Worm (Caenorhabditis elegans): ENCODE data around the gene ttll-5.

The ttll-5 gene

DNA sequence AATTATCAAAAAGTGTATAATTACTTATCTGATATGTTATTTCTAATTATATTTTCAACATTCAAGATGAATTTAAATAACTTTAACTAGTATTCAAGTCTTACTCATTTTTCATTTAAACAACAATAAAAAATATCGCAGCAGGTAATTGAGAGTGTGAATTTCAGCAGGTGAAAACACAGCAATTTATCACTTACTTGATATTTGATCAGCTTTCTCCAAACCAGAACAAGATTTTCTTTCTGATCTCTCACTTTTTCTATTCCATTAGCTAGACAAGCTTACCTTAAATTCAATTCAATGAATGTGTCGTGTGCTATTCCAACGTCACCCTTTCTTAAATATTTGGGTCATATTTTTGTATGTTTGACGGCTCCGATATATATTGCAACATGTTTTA, 23.3 kb upstream of the ttll-5 start, which contains the start of gene srh-1:
Gene srh-1, plus strand, starts transcription at position 301 of the 400 bp plus-strand sequence.
- TF ChIP-seq nhr-47 (tag; optimal IDR thresholded peaks at IDR 0.05) (no peak), nhr-11 (tag; optimal IDR thresholded peaks at IDR 0.05) (no peak), pag-3 (tag; optimal IDR thresholded peaks at IDR 0.05; ENCODE audit: borderline replicate concordance, insufficient read depth) (no peak), nhr-237 (tag; optimal IDR thresholded peaks at IDR 0.05) (no peak), egl-13 (tag; optimal IDR thresholded peaks at IDR 0.05) (no peak)

DNA sequence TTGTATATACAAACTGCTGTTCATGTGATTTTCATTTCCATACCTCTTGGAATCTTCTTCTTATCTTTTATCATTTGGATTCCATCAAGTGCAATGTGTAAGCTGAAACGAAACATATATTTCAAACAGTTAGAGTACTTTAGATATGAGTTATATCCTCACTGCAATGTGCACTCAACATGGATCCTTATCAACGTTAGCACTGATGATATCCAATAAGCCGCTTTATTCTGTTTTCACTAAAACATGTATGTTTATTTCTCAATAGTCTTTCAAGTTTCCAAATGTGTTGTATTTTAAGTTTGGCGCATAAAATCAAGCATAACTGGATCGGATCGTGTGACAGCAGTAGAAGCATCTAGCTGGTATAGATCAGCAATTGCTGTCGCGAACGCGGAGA, 22.2 kb upstream of the ttll-5 start, which contains the start of gene T11F9.10:
Gene T11F9.10, plus strand, starts transcription at position 301 of the 400 bp plus-strand sequence.
- no peak for TF ChIP-seq skn-1 (tag; optimal IDR thresholded peaks at IDR 0.05)

DNA sequence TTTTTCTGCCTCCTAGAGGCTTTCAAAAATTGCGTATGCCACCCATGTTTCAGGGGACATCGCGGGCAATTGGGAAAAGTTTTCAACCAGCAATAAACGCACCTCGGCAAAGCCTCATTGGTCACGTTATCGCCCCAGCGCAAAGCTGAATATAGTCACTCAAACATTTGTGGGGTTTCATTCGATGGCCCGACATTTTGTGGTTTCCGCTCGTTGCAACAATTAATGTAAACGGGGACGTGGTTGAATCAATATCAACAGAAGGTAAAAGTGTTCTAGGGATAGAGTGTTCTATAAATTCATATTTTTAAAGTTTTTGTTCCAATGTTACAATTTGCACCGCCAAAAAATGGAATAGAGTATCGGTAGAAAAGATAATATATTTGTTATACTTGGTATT, 20.6 kb upstream of the ttll-5 start:
- no peak for TF ChIP-seq unc-62 (GFP tag; optimal IDR thresholded peaks at IDR 0.05)
- TF ChIP-seq C34B4.2 (tag; optimal IDR thresholded peaks at IDR 0.05) = no peak
- no peak for TF ChIP-seq lir-3 (tag; optimal IDR thresholded peaks at IDR 0.05; ENCODE audit: poor library complexity)
- no peak for TF ChIP-seq nhr-12 (tag; optimal IDR thresholded peaks at IDR 0.05)
- no peak for TF ChIP-seq jun-1 (tag; optimal IDR thresholded peaks at IDR 0.05)
- no peak for TF ChIP-seq C16A3.4 (tag; optimal IDR thresholded peaks at IDR 0.05)
- no peak for TF ChIP-seq pqm-1 (tag; optimal IDR thresholded peaks at IDR 0.05)

DNA sequence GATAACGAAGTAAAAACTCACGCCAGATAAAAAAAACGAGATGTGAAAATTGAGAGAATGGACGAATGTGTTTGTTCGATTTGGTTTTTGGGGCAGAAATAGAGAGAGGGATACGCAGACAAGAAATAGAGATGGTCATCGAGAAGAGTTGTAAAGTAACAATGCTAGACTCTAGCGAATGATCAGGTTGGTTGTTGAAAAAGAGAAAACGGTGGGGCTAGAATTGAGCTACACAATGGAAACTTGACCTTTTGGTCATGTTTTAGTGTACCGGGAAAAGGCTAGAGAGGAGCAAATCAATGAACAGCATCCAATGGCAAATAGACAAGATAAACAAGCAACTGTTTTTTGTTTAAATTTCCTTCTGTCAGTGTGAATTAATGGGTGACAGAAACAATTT, 18.5 kb upstream of the ttll-5 start, which contains the start of gene dhs-19:
Gene dhs-19, minus strand, starts transcription at position 101 of the 400 bp plus-strand sequence.
- no peak for TF ChIP-seq nhr-77 (tag; optimal IDR thresholded peaks at IDR 0.05)
- TF ChIP-seq unc-62 (GFP tag; optimal IDR thresholded peaks at IDR 0.05) = no peak
- TF ChIP-seq blmp-1 (tag; optimal IDR thresholded peaks at IDR 0.05) = peak; percentile 18
- TF ChIP-seq lin-15B (tag; optimal IDR thresholded peaks at IDR 0.05) = no peak
- no peak for TF ChIP-seq C16A3.4 (tag; optimal IDR thresholded peaks at IDR 0.05)
- peak; percentile 20 for TF ChIP-seq rnt-1 (tag; optimal IDR thresholded peaks at IDR 0.05)
- TF ChIP-seq nhr-20 (tag; optimal IDR thresholded peaks at IDR 0.05) = peak; percentile 21
- no peak for TF ChIP-seq mdl-1 (tag; optimal IDR thresholded peaks at IDR 0.05)

DNA sequence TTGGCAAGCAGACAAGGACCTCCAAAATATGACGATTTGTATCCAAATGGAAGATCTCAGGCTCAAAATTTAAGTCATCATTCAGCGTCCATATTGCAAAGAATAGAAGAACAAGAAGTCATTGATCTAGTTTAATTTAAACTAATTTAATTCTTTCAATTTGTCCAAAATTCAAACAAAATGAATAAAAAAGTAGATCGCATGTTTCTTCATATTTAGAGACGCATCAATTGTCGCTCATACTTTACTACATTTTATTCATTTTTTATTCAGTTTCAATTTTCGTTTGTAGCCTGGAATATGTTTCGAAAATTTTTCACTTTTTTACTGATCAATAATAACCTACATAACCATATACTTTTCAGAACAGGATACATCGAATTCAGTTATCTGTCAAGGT, 16.4 kb upstream of the ttll-5 start, which contains the start of gene T11F9.21:
Gene T11F9.21, plus strand, starts transcription at position 301 of the 400 bp plus-strand sequence.
- no peak for TF ChIP-seq nhr-47 (tag; optimal IDR thresholded peaks at IDR 0.05)

DNA sequence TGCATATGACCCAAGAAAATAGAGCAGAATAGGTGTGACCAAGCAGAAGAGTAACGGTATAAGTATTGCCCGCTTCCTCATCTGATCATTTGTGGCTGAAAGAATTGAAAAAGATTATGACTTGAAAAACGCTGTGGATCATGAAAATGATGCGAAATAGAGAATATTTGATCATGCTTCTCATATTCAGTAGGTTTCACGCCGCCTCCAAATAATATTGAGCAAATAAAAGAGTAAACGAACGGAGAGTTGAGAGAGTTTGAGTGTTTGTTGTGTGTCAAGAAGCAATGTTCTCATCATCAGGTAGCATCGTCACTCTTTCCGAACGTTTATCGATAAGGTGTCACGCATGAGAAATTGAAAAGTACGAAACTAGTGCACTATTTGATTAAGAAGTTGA, 12.6 kb upstream of the ttll-5 start, which contains the start of gene htrl-1:
Gene htrl-1, minus strand, starts transcription at position 101 of the 400 bp plus-strand sequence.
- TF ChIP-seq grh-1 (GFP tag; IDR thresholded peaks at IDR 0.05) (no peak), mep-1 (tag; optimal IDR thresholded peaks at IDR 0.05) (no peak), fkh-4 (tag; optimal IDR thresholded peaks at IDR 0.05; ENCODE audit: borderline replicate concordance) (no peak), F16B12.6 (tag; optimal IDR thresholded peaks at IDR 0.05) (no peak), nhr-12 (tag; optimal IDR thresholded peaks at IDR 0.05) (no peak), mdl-1 (tag; optimal IDR thresholded peaks at IDR 0.05) (no peak), swsn-7 (tag; optimal IDR thresholded peaks at IDR 0.05) (no peak), nhr-77 (tag; optimal IDR thresholded peaks at IDR 0.05) (no peak), sup-37 (GFP tag; optimal IDR thresholded peaks at IDR 0.05) (no peak), mef-2 (tag; optimal IDR thresholded peaks at IDR 0.05) (no peak), lir-3 (tag; optimal IDR thresholded peaks at IDR 0.05; ENCODE audit: poor library complexity) (no peak), nhr-11 (tag; optimal IDR thresholded peaks at IDR 0.05) (no peak)

DNA sequence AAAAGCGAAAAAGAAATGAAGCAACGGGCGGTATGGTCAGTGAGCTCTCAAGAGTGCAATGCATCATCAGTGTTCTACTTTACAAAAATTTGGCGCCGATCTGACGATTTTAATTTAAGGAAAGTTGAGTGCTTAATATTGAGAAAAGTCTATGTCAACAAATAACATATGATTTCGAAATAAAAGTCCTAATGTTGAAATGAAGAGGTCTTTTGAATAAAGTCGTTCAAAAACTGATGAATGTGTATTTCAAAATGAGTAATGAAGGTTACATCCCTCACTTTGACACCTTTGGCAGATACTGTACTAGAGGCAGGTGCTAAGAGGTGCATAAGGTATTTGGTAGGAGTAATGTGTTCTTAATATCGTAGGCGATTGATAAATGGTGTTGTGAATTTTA, 11.4 kb upstream of the ttll-5 start:
- no peak for TF ChIP-seq fkh-4 (tag; optimal IDR thresholded peaks at IDR 0.05; ENCODE audit: borderline replicate concordance)
- no peak for TF ChIP-seq C04F5.9 (tag; optimal IDR thresholded peaks at IDR 0.05)

DNA sequence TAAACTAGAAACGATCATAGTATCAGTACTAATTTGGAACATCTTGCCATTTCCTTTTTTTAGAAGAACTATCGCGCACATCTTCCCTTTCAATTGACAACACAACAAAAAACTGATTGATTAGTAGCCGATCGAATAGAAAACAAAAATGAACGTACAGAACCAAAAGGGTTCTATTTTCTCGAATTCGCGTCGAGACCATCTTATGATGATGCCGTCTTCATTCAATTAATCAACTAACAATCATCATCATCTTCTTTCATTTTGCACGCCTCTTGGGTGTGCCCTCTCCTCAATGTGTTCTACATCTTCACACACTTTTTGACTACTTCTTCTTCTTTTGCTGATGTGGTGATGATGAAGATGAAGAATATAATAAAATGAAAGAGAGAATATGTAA, 9.1 kb upstream of the ttll-5 start:
- TF ChIP-seq pax-3 (tag; optimal IDR thresholded peaks at IDR 0.05) (no peak), lin-14 (GFP tag; optimal IDR thresholded peaks at IDR 0.05) (peak; percentile 48), blmp-1 (tag; optimal IDR thresholded peaks at IDR 0.05) (peak; percentile 40)

Data from whole organism, L1 larva.